Fruit fly (Drosophila melanogaster) whole organism, prepupa: ENCODE data around the gene Dnaaf6.

Source experiments
- CG10631 ChIP-seq: fragments of 200-800 bp; sonication (Bioruptor generic); optimal IDR thresholded peaks from 2 replicates; lab custom pipeline; 2016; ENCODE audit warnings: missing biosample characterization, missing genetic modification characterization
- CG4318 ChIP-seq: fragments of 200-800 bp; sonication (Bioruptor generic); optimal IDR thresholded peaks from 3 replicates; lab custom pipeline; 2017; ENCODE audit warnings: missing biosample characterization, mild to moderate bottlenecking, missing genetic modification characterization
- CG7368 ChIP-seq: fragments of 200-800 bp; sonication (Bioruptor generic); optimal IDR thresholded peaks from 3 replicates; lab custom pipeline; 2016; ENCODE audit warnings: missing biosample characterization, missing genetic modification characterization
- Eip75B ChIP-seq: fragments of 200-800 bp; sonication (Bioruptor generic); optimal IDR thresholded peaks from 3 replicates; lab custom pipeline; 2016; ENCODE audit warnings: missing biosample characterization, missing genetic modification characterization
- OdsH ChIP-seq: fragments of 200-800 bp; sonication (Bioruptor generic); optimal IDR thresholded peaks from 3 replicates; lab custom pipeline; 2016; ENCODE audit warnings: missing biosample characterization, missing genetic modification characterization
- fd59A ChIP-seq: fragments of 200-800 bp; sonication (Bioruptor generic); optimal IDR thresholded peaks from 2 replicates; lab custom pipeline; 2017; ENCODE audit warnings: missing biosample characterization, mild to moderate bottlenecking, missing genetic modification characterization, missing genetic modification reagents

- TF ChIP-seq OdsH (GFP tag; lab: Kevin White, UChicago) (no peak), CG7368 (GFP tag; lab: Kevin White, UChicago) (no peak), CG4318 (GFP tag; lab: Kevin White, UChicago) (no peak), CG10631 (no peak), fd59A (GFP tag; lab: Kevin White, UChicago) (no peak), Eip75B (GFP tag; lab: Kevin White, UChicago) (no peak)
Observed at dm6 chr3L:14643692-14644091, 40.9 kb upstream of the Dnaaf6 start.
